Worm (Caenorhabditis elegans) whole organism, midembryonic: ENCODE data around the gene unc-97.

Experiments used
- T22C8.4 ChIP-seq: fragments of 200-800 bp; sonication (Bioruptor generic); IDR thresholded peaks from 2 replicates; pipeline ENCODE4 v1.3.6; 2022; ENCODE audit warnings: missing genetic modification characterization, missing compliant biosample characterization
- cog-1 ChIP-seq: sonication (generic microtip); optimal IDR thresholded peaks from 2 replicates; lab custom pipeline; 2016; ENCODE audit warnings: missing genetic modification characterization, missing compliant biosample characterization
- flt-1 ChIP-seq: fragments of 200-800 bp; sonication (Bioruptor generic); IDR thresholded peaks from 2 replicates; pipeline ENCODE4 v1.3.6; 2022; ENCODE audit warnings: missing genetic modification characterization, missing compliant biosample characterization
- klf-2 ChIP-seq: fragments of 200-800 bp; sonication (Bioruptor generic); conservative IDR thresholded peaks from 2 replicates; pipeline ENCODE4 v1.3.6; 2022; ENCODE audit warnings: missing genetic modification reagents, missing genetic modification characterization, missing compliant biosample characterization
- med-1 ChIP-seq: sonication (generic microtip); optimal IDR thresholded peaks from 2 replicates; lab custom pipeline; 2017; ENCODE audit warnings: missing genetic modification characterization, mild to moderate bottlenecking, missing compliant biosample characterization, antibody characterized with exemption, missing genetic modification reagents; ENCODE audit not compliant: insufficient read depth
- ref-1 ChIP-seq: fragments of 200-800 bp; sonication (Bioruptor generic); conservative IDR thresholded peaks from 2 replicates; pipeline ENCODE4 v1.3.6; 2022; ENCODE audit warnings: missing genetic modification reagents, missing genetic modification characterization, missing compliant biosample characterization
- tab-1 ChIP-seq: fragments of 200-800 bp; sonication (Bioruptor generic); IDR thresholded peaks from 2 replicates; pipeline ENCODE4 v1.3.6; 2022; ENCODE audit warnings: missing genetic modification characterization, missing compliant biosample characterization
- ztf-23 ChIP-seq: fragments of 200-800 bp; sonication (Bioruptor generic); IDR thresholded peaks from 2 replicates; pipeline ENCODE4 v1.3.6; 2022; ENCODE audit warnings: missing genetic modification reagents, missing genetic modification characterization, missing compliant biosample characterization
- ztf-29 ChIP-seq: fragments of 200-800 bp; sonication (Bioruptor generic); IDR thresholded peaks from 2 replicates; pipeline ENCODE4 v1.3.6; 2022; ENCODE audit warnings: missing genetic modification reagents, missing genetic modification characterization, missing compliant biosample characterization

DNA sequence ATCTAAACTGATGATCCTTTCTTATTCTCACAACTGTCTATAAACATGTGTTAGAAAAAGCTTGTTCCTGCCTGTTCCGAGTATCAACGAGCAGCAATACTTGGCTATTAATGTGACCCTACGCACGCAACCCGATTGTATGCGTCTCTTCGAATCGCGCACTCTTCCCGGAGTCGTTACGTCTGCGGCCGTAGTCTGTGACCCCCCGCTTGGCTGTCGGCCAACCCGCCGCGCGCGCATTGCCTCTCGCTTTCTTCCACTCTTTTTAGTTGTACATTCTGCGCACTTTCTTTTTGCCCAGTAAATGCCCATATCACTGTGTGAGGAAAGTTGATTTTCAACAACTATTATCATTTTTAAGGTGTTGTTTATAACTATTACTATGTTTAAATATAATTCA, 1.1 kb upstream of the unc-97 start:
- peak; percentile 49; the same call in 1 of the 2 replicates for TF ChIP-seq flt-1 (GFP tag; lab: Robert Waterston, UW)
- no peak for TF ChIP-seq ztf-23
- 0 out of 2 replicates have a peak, but pooled peaks have one; percentile 31 for TF ChIP-seq ztf-29 (GFP tag; lab: Robert Waterston, UW)
- TF ChIP-seq cog-1 (tag; lab: Kevin White, UChicago) = peak; percentile 80
- TF ChIP-seq T22C8.4 (GFP tag; lab: Robert Waterston, UW) = no peak
- TF ChIP-seq med-1 (GFP tag; lab: Kevin White, UChicago) = no peak
- no peak for TF ChIP-seq klf-2 (GFP tag; lab: Robert Waterston, UW)
- no peak for TF ChIP-seq ref-1
- no peak; the same call in 1 of the 2 replicates for TF ChIP-seq tab-1 (GFP tag; lab: Robert Waterston, UW)
